Worm (Caenorhabditis elegans) whole organism, young adult: Measurements from ENCODE around the gene nas-15.

Source experiments
- F22D6.2 ChIP-seq: sonication (generic microtip); optimal IDR thresholded peaks from 2 replicates; lab custom pipeline; 2016; ENCODE audit warnings: mild to moderate bottlenecking, missing genetic modification characterization, missing compliant biosample characterization
- T26A5.8 ChIP-seq: sonication (generic microtip); optimal IDR thresholded peaks from 2 replicates; lab custom pipeline; 2016; ENCODE audit warnings: missing genetic modification characterization, missing compliant biosample characterization
- dpff-1 ChIP-seq: sonication (generic microtip); optimal IDR thresholded peaks from 2 replicates; lab custom pipeline; 2017; ENCODE audit warnings: mild to moderate bottlenecking, missing genetic modification characterization, missing compliant biosample characterization
- dpl-1 ChIP-seq: fragments of 150-350 bp; optimal IDR thresholded peaks from 2 replicates; lab custom pipeline; 2014; ENCODE audit warnings: missing biosample characterization, missing genetic modification reagents, missing genetic modification characterization
- madf-10 ChIP-seq: sonication (generic microtip); optimal IDR thresholded peaks from 2 replicates; lab custom pipeline; 2016; ENCODE audit warnings: mild to moderate bottlenecking, missing genetic modification characterization, missing compliant biosample characterization
- sea-2 ChIP-seq: fragments of 200-800 bp; sonication (Bioruptor generic); IDR thresholded peaks from 2 replicates; pipeline ENCODE4 v1.3.6; 2022; ENCODE audit warnings: missing genetic modification characterization, missing compliant biosample characterization

DNA sequence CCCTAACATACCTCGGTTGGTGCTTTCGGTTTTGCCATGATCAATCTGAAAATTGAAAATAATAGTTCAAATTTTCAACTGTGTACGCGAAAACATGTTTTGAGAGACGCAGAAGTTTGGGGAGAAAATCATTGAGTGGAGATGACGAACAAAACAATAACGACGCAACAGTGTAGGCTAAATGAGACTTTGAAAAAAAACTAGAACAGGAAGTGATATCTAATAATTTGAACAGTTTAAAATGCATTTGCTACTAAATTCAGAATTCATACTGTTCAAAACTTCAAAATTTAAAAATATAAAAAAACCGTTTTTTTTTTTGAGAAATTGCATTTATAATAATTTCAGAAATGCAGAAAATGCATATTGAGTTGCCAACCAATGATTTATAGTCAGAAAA is 35.5 kb downstream of the nas-15 start, which contains the start of gene F25E2.3:
- TF ChIP-seq dpff-1: no peak
- no peak for TF ChIP-seq dpl-1 (GFP tag; lab: Kevin White, UChicago)
- TF ChIP-seq F22D6.2 (tag; lab: Kevin White, UChicago): no peak
- no peak for TF ChIP-seq T26A5.8 (tag; lab: Kevin White, UChicago)
- no peak for TF ChIP-seq sea-2 (GFP tag; lab: Robert Waterston, UW)
- TF ChIP-seq madf-10 (tag; lab: Kevin White, UChicago): no peak
